4 worm cellular contexts compared by ENCODE assay signal in genomic region chrIII:1051877-1052276, ce11.
TF ChIP-seq lines count a peak whose summit lies in the region.

No protein-coding gene starts in this region.

TF ChIP-seq in whole organism, L4 larva, 104 proteins besides CTCF, POLR2A, EP300 and RAD21:
- TF ChIP-seq madf-5 (GFP tag; IDR thresholded peaks at IDR 0.05; lab: Robert Waterston, UW), result 0 out of 4 replicates have a peak, but pooled peaks of 1 of the 2 experiments have one; percentile 27
- TF ChIP-seq ctbp-1 (GFP tag; IDR thresholded peaks at IDR 0.05; lab: Robert Waterston, UW), result 0 out of 2 replicates have a peak, but pooled peaks have one; percentile 17
- TF ChIP-seq nhr-6 (tag; optimal IDR thresholded peaks at IDR 0.05; lab: Kevin White, UChicago), result no peak
- TF ChIP-seq set-16 (GFP tag; IDR thresholded peaks at IDR 0.05; lab: Robert Waterston, UW), result peak; percentile 94
- no peak for TF ChIP-seq ZK337.2 (GFP tag; IDR thresholded peaks at IDR 0.05; lab: Robert Waterston, UW)
TF ChIP-seq in whole organism, L4 larva: peak in this region for 3.

TF ChIP-seq in whole organism, late embryonic, 69 proteins besides CTCF, POLR2A, EP300 and RAD21:
- TF ChIP-seq mec-3 (tag; optimal IDR thresholded peaks at IDR 0.05; lab: Kevin White, UChicago; ENCODE audit: borderline replicate concordance), result peak; percentile 35
- TF ChIP-seq npax-4 (tag; optimal IDR thresholded peaks at IDR 0.05; lab: Kevin White, UChicago), result no peak

TF ChIP-seq in whole organism, mixed stage, embryonic, 35 proteins besides CTCF, POLR2A, EP300 and RAD21:
- TF ChIP-seq ztf-11 (tag; optimal IDR thresholded peaks at IDR 0.05; lab: Kevin White, UChicago) (no peak), sem-2 (GFP tag; optimal IDR thresholded peaks at IDR 0.05; lab: Kevin White, UChicago) (peak; percentile 16), snpc-4 (tag; optimal IDR thresholded peaks at IDR 0.05; lab: Kevin White, UChicago) (no peak)

TF ChIP-seq in whole organism, young adult, 124 proteins besides CTCF, POLR2A, EP300 and RAD21:
- TF ChIP-seq zfh-2 (GFP tag; conservative IDR thresholded peaks at IDR 0.05; lab: Robert Waterston, UW), result peak; percentile 85
- TF ChIP-seq lsl-1 (GFP tag; optimal IDR thresholded peaks at IDR 0.05; lab: Kevin White, UChicago), result no peak
- no peak for TF ChIP-seq pha-4 (tag; optimal IDR thresholded peaks at IDR 0.05; lab: Kevin White, UChicago)
- peak; percentile 85 for TF ChIP-seq egrh-3 (GFP tag; IDR thresholded peaks at IDR 0.05; lab: Robert Waterston, UW)
- TF ChIP-seq ztf-3 (GFP tag; optimal IDR thresholded peaks at IDR 0.05; lab: Kevin White, UChicago), result no peak
- no peak for TF ChIP-seq tbx-9 (tag; optimal IDR thresholded peaks at IDR 0.05; lab: Kevin White, UChicago; ENCODE audit: borderline replicate concordance)
- TF ChIP-seq K12H6.12 (tag; optimal IDR thresholded peaks at IDR 0.05; lab: Kevin White, UChicago), result no peak
